Fruit fly (Drosophila melanogaster): Measurements from ENCODE around the gene CG33253.

The CG33253 gene

DNA sequence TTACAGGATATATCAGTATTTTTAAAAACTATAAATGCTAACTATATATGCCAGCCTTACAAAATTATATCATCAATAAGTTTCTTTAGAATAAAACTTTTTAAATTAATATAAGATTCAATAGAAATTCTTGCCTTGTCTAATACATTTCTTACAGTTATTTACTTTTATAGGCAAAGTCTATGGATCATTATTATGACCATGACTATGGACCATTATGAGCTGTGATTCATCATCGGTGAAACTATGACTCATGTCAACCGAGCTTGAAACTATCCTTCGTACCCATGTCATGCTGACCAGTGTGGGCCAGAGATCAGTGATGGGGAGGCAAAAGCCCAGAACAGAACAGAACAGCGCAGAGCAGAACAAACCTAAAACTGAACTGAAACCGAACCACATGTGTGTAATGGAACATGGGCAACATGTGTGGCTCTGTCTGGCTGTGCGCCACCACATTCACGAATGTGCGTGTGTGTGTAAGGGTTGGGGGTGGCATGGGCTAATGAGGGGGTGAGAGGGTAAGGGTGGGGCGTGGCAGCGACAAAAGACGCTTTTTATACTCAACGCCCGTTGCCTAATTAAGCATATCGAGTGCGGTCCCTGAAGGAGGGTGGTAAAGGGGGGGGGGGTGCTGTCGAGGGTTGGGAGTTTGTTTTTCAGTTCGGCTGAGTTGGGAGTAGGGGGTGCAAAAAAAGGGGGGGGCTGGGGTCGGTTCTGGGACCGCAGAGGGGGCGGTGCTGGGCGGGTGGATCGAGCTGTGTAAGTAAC is 24.5 kb upstream of the CG33253 start (continued):
- peak in 1 of 3 experiments; percentile 27 for TF ChIP-seq lola (GFP tag; optimal IDR thresholded peaks at IDR 0.05)
- TF ChIP-seq Fer1 (GFP tag; optimal IDR thresholded peaks at IDR 0.05) = no peak
- TF ChIP-seq CG8089 (GFP tag; optimal IDR thresholded peaks at IDR 0.05) = no peak
- no peak for TF ChIP-seq CG3726 (GFP tag; IDR thresholded peaks at IDR 0.05)
- no peak for TF ChIP-seq MTF-1 (GFP tag; optimal IDR thresholded peaks at IDR 0.05; ENCODE audit: borderline replicate concordance)
- TF ChIP-seq CG10979 (tag; optimal IDR thresholded peaks at IDR 0.05) = peak; percentile 10
- no peak for TF ChIP-seq CG12659 (GFP tag; optimal IDR thresholded peaks at IDR 0.05)
- no peak for TF ChIP-seq CG8924 (tag; optimal IDR thresholded peaks at IDR 0.05)
- no peak for TF ChIP-seq Dfd (GFP tag; optimal IDR thresholded peaks at IDR 0.05)
- TF ChIP-seq row (GFP tag; IDR thresholded peaks at IDR 0.05) = peak; percentile 8; the same call in 1 of the 3 replicates
- no peak for TF ChIP-seq CG43689 (GFP tag; IDR thresholded peaks at IDR 0.05)
- TF ChIP-seq NK7.1 (GFP tag; optimal IDR thresholded peaks at IDR 0.05) = no peak
- no peak for TF ChIP-seq bbx (GFP tag; IDR thresholded peaks at IDR 0.05; ENCODE audit: partially characterized antibody)
- no peak for TF ChIP-seq CHES-1-like (GFP tag; optimal IDR thresholded peaks at IDR 0.05)
- no peak for TF ChIP-seq btn (GFP tag; optimal IDR thresholded peaks at IDR 0.05)
- TF ChIP-seq phol (tag; optimal IDR thresholded peaks at IDR 0.05) = peak; percentile 19
- TF ChIP-seq CG12155 (GFP tag; optimal IDR thresholded peaks at IDR 0.05) = no peak
- no peak for TF ChIP-seq Asciz (GFP tag; optimal IDR thresholded peaks at IDR 0.05)
- TF ChIP-seq Stat92E (GFP tag; optimal IDR thresholded peaks at IDR 0.05) = no peak
- no peak for TF ChIP-seq CG8944 (GFP tag; optimal IDR thresholded peaks at IDR 0.05)
- TF ChIP-seq pros (GFP tag; optimal IDR thresholded peaks at IDR 0.05) = peak; percentile 6
- TF ChIP-seq onecut (GFP tag; IDR thresholded peaks at IDR 0.05) = no peak
- TF ChIP-seq CG4404 (GFP tag; IDR thresholded peaks at IDR 0.05) = no peak
- TF ChIP-seq Hr3 (GFP tag; optimal IDR thresholded peaks at IDR 0.05) = no peak
- no peak for TF ChIP-seq ssp (GFP tag; IDR thresholded peaks at IDR 0.05)
- TF ChIP-seq CG30403 (GFP tag; optimal IDR thresholded peaks at IDR 0.05) = no peak
- peak; percentile 53 for TF ChIP-seq Sox100B (GFP tag; optimal IDR thresholded peaks at IDR 0.05)
- TF ChIP-seq unc-4 (GFP tag; IDR thresholded peaks at IDR 0.05; ENCODE audit: partially characterized antibody) = no peak
- no peak for TF ChIP-seq Camta (GFP tag; optimal IDR thresholded peaks at IDR 0.05)
- TF ChIP-seq emc (GFP tag; optimal IDR thresholded peaks at IDR 0.05) = no peak
- TF ChIP-seq trh (GFP tag; optimal IDR thresholded peaks at IDR 0.05) = no peak
- no peak for TF ChIP-seq cad (GFP tag; optimal IDR thresholded peaks at IDR 0.05)
- TF ChIP-seq Meics (GFP tag; optimal IDR thresholded peaks at IDR 0.05) = no peak
- 0 out of 2 replicates have a peak, but pooled peaks have one; percentile 23 for TF ChIP-seq CG31441 (GFP tag; IDR thresholded peaks at IDR 0.05)
- TF ChIP-seq Dp (GFP tag; optimal IDR thresholded peaks at IDR 0.05) = no peak
- TF ChIP-seq crol (GFP tag; IDR thresholded peaks at IDR 0.05) = peak; percentile 93
- TF ChIP-seq z (GFP tag; IDR thresholded peaks at IDR 0.05) = no peak
- TF ChIP-seq CG9215 (GFP tag; IDR thresholded peaks at IDR 0.05) = no peak
- TF ChIP-seq grau (tag; optimal IDR thresholded peaks at IDR 0.05) = peak; percentile 25
- no peak for TF ChIP-seq CG16815 (GFP tag; optimal IDR thresholded peaks at IDR 0.05)
- TF ChIP-seq Sry-β (GFP tag; optimal IDR thresholded peaks at IDR 0.05) = no peak
- no peak for TF ChIP-seq Ptx1 (GFP tag; IDR thresholded peaks at IDR 0.05)
- no peak for TF ChIP-seq CG17612 (GFP tag; IDR thresholded peaks at IDR 0.05)
- TF ChIP-seq Tbp (GFP tag; optimal IDR thresholded peaks at IDR 0.05) = no peak
- TF ChIP-seq CG17361 (GFP tag; IDR thresholded peaks at IDR 0.05) = peak; percentile 56; the same call in 2 of the 3 replicates
- TF ChIP-seq CG7556 (GFP tag; optimal IDR thresholded peaks at IDR 0.05) = peak; percentile 54
- no peak for TF ChIP-seq Hr51 (GFP tag; optimal IDR thresholded peaks at IDR 0.05)
- TF ChIP-seq Bdp1 (GFP tag; optimal IDR thresholded peaks at IDR 0.05) = no peak
- no peak for TF ChIP-seq CG4360 (GFP tag; IDR thresholded peaks at IDR 0.05)
- TF ChIP-seq CG1792 (GFP tag; optimal IDR thresholded peaks at IDR 0.05) = no peak

Measured in whole organism, embryonic.